Worm (Caenorhabditis elegans) whole organism, L4/young adult: ENCODE measurements around the gene F21H7.5.

Source experiments
- W03F9.2 ChIP-seq: fragments of 150-350 bp; optimal IDR thresholded peaks from 2 replicates; lab custom pipeline; 2014; ENCODE audit warnings: missing biosample characterization, missing genetic modification characterization
- dao-5 ChIP-seq: sonication (generic microtip); optimal IDR thresholded peaks from 2 replicates; lab custom pipeline; 2016; ENCODE audit warnings: missing genotype, missing genetic modification characterization, moderate library complexity, missing compliant biosample characterization
- him-1 ChIP-seq: sonication (generic microtip); optimal IDR thresholded peaks from 2 replicates; lab custom pipeline; 2016; ENCODE audit warnings: missing genotype, missing genetic modification reagents, missing genetic modification characterization, missing compliant biosample characterization

F21H7.5 gene

ce11 chrV:16237223-16237622, at the start of gene F21H7.5:
Gene F21H7.5 (plus strand): TSS chrV:16237523.
- TF ChIP-seq dao-5: no peak
- TF ChIP-seq W03F9.2: no peak
- TF ChIP-seq him-1: no peak

- TF ChIP-seq W03F9.2: no peak
- TF ChIP-seq him-1: no peak
- no peak for TF ChIP-seq dao-5
Measured at ce11 chrV:16190485-16190884, 46.8 kb upstream of the F21H7.5 start, which contains the start of gene srh-281. Gene srh-281 (plus strand): TSS chrV:16190785.

ce11 chrV:16192114-16192513, 45.2 kb upstream of the F21H7.5 start, which contains the start of gene srh-279:
Gene srh-279 (plus strand): TSS chrV:16192414.
- TF ChIP-seq W03F9.2 (no peak), him-1 (no peak), dao-5 (no peak)

- TF ChIP-seq W03F9.2 (no peak), dao-5 (no peak), him-1 (no peak)
Measured at ce11 chrV:16194639-16195038, 42.7 kb upstream of the F21H7.5 start, which contains the start of gene rabr-4. Gene rabr-4 (plus strand): TSS chrV:16194939.

ce11 chrV:16195379-16195778, 41.9 kb upstream of the F21H7.5 start, which contains the start of gene rabr-3:
Gene rabr-3 (plus strand): TSS chrV:16195679.
- TF ChIP-seq dao-5 (no peak), W03F9.2 (no peak), him-1 (no peak)

ce11 chrV:16198016-16198415, 39.3 kb upstream of the F21H7.5 start, which contains the start of gene F11A5.5:
Gene F11A5.5 (plus strand): TSS chrV:16198316.
- TF ChIP-seq dao-5: no peak

- TF ChIP-seq W03F9.2 (no peak), dao-5 (no peak), him-1 (no peak)
Measured at ce11 chrV:16201730-16202129, 35.6 kb upstream of the F21H7.5 start, which contains the start of gene F11A5.17. Gene F11A5.17 (plus strand): TSS chrV:16202030.

- TF ChIP-seq dao-5 (no peak), W03F9.2 (no peak), him-1 (no peak)
Measured at ce11 chrV:16202618-16203017, 34.7 kb upstream of the F21H7.5 start, which contains the start of gene F11A5.18. Gene F11A5.18 (plus strand): TSS chrV:16202918.

ce11 chrV:16204888-16205287, 32.4 kb upstream of the F21H7.5 start, which contains the start of gene irld-26:
Gene irld-26 (plus strand): TSS chrV:16205188.
- TF ChIP-seq W03F9.2 (no peak), him-1 (no peak), dao-5 (no peak)

- TF ChIP-seq him-1: no peak
- no peak for TF ChIP-seq W03F9.2
- no peak for TF ChIP-seq dao-5
Measured at ce11 chrV:16209837-16210236, 27.5 kb upstream of the F21H7.5 start, which contains the start of gene oac-15. Gene oac-15 (minus strand): TSS chrV:16209937.

- no peak for TF ChIP-seq dao-5
- TF ChIP-seq him-1: no peak
- no peak for TF ChIP-seq W03F9.2
Measured at ce11 chrV:16210257-16211002, 26.9 kb upstream of the F21H7.5 start, which contains the start of gene F11A5.16. Gene F11A5.16 (plus strand): TSS chrV:16210952.

ce11 chrV:16211713-16212112, 25.6 kb upstream of the F21H7.5 start:
- TF ChIP-seq dao-5 (no peak), him-1 (no peak), W03F9.2 (no peak)

ce11 chrV:16213323-16213722, 24.0 kb upstream of the F21H7.5 start:
- no peak for TF ChIP-seq W03F9.2
- TF ChIP-seq him-1: no peak
- TF ChIP-seq dao-5: no peak

- TF ChIP-seq him-1 (no peak), dao-5 (no peak), W03F9.2 (no peak)
Measured at ce11 chrV:16214505-16214904, 22.8 kb upstream of the F21H7.5 start, which contains the start of gene F11A5.9. Gene F11A5.9 (plus strand): TSS chrV:16214890.

ce11 chrV:16218522-16218921, 18.8 kb upstream of the F21H7.5 start, which contains the start of gene F11A5.15:
Gene F11A5.15 (minus strand): TSS chrV:16218622.
- TF ChIP-seq W03F9.2 (no peak), him-1 (no peak), dao-5 (no peak)
